Fruit fly (Drosophila melanogaster) whole organism, embryonic: ENCODE data around the gene CG14655.

ENCODE experiments used
- CG12299 ChIP-seq: fragments of 200-800 bp; sonication (Bioruptor generic); optimal IDR thresholded peaks from 2 replicates; lab custom pipeline; 2018; ENCODE audit warnings: missing biosample characterization, mild to moderate bottlenecking, missing genetic modification characterization
- CG12769 ChIP-seq: fragments of 200-800 bp; sonication (Bioruptor generic); optimal IDR thresholded peaks from 2 replicates; lab custom pipeline; 2019; ENCODE audit warnings: missing biosample characterization, mild to moderate bottlenecking, missing genetic modification characterization, moderate library complexity
- CG5953 ChIP-seq: fragments of 200-800 bp; sonication (Bioruptor generic); IDR thresholded peaks from 2 replicates; pipeline ENCODE4 v1.3.6; 2022; ENCODE audit warnings: missing biosample characterization, missing genetic modification characterization
- CG6175 ChIP-seq: fragments of 200-800 bp; sonication (Bioruptor generic); IDR thresholded peaks from 3 replicates; pipeline ENCODE4 v1.3.6; 2022; ENCODE audit warnings: missing biosample characterization, missing genetic modification characterization
- CG8089 ChIP-seq: fragments of 200-800 bp; sonication (Bioruptor generic); optimal IDR thresholded peaks from 3 replicates; lab custom pipeline; 2016; ENCODE audit warnings: missing biosample characterization, missing genetic modification characterization
- CG9727 ChIP-seq: fragments of 200-800 bp; sonication (Bioruptor generic); optimal IDR thresholded peaks from 3 replicates; lab custom pipeline; 2017; ENCODE audit warnings: missing biosample characterization, mild to moderate bottlenecking, missing genetic modification characterization
- CG9817 ChIP-seq: fragments of 200-800 bp; sonication (Bioruptor generic); optimal IDR thresholded peaks from 2 replicates; lab custom pipeline; 2018; ENCODE audit warnings: missing biosample characterization, mild to moderate bottlenecking, missing genetic modification characterization, moderate library complexity
- MTF-1 ChIP-seq: fragments of 200-800 bp; sonication (Bioruptor generic); optimal IDR thresholded peaks from 2 replicates; lab custom pipeline; 2018; ENCODE audit warnings: missing biosample characterization, mild to moderate bottlenecking, missing genetic modification characterization, borderline replicate concordance
- cas ChIP-seq: fragments of 200-800 bp; sonication (Bioruptor generic); IDR thresholded peaks from 2 replicates; pipeline ENCODE4 v1.3.6; 2022; ENCODE audit warnings: missing biosample characterization, missing genetic modification characterization
- esg ChIP-seq: fragments of 200-800 bp; sonication (Bioruptor generic); conservative IDR thresholded peaks from 2 replicates; pipeline ENCODE4 v1.3.6; 2022; ENCODE audit warnings: missing biosample characterization, missing genetic modification characterization
- pb ChIP-seq: fragments of 200-800 bp; sonication (Bioruptor generic); optimal IDR thresholded peaks from 3 replicates; lab custom pipeline; 2016; ENCODE audit warnings: missing biosample characterization, missing genetic modification characterization
- pum ChIP-seq: fragments of 200-800 bp; sonication (Bioruptor generic); optimal IDR thresholded peaks from 2 replicates; lab custom pipeline; 2016; ENCODE audit warnings: missing biosample characterization, missing genetic modification characterization
- toy ChIP-seq: fragments of 200-800 bp; sonication (Bioruptor generic); IDR thresholded peaks from 2 replicates; pipeline ENCODE4 v1.3.6; 2022; ENCODE audit warnings: missing biosample characterization, missing genetic modification characterization

dm6 chr3R:4728448-4728847, 51.7 kb downstream of the CG14655 start:
- no peak for TF ChIP-seq CG8089
- no peak for TF ChIP-seq CG5953 (GFP tag; lab: Robert Waterston, UW)
- TF ChIP-seq pum, result no peak
- TF ChIP-seq esg (GFP tag; lab: Robert Waterston, UW), result no peak
- TF ChIP-seq toy (GFP tag; lab: Robert Waterston, UW), result no peak
- TF ChIP-seq CG12299 (tag; lab: Kevin White, UChicago), result no peak
- TF ChIP-seq cas (GFP tag; lab: Robert Waterston, UW), result no peak
- no peak for TF ChIP-seq pb (GFP tag; lab: Kevin White, UChicago)
- no peak for TF ChIP-seq CG9727 (GFP tag; lab: Kevin White, UChicago)
- no peak for TF ChIP-seq CG12769
- TF ChIP-seq MTF-1 (GFP tag; lab: Kevin White, UChicago), result no peak
- no peak for TF ChIP-seq CG9817 (tag; lab: Kevin White, UChicago)
- no peak for TF ChIP-seq CG6175 (GFP tag; lab: Robert Waterston, UW)
